Worm (Caenorhabditis elegans) whole organism, young adult: Measurements from ENCODE around the gene F19G12.11.

ENCODE experiments used
- B0019.2 ChIP-seq: fragments of 200-800 bp; sonication (Bioruptor generic); conservative IDR thresholded peaks from 2 replicates; pipeline ENCODE4 v1.3.6; 2022; ENCODE audit warnings: missing genetic modification reagents, missing genetic modification characterization, missing compliant biosample characterization
- B0261.1 ChIP-seq: sonication (generic microtip); optimal IDR thresholded peaks from 2 replicates; lab custom pipeline; 2016; ENCODE audit warnings: mild to moderate bottlenecking, missing genetic modification characterization, moderate library complexity, missing compliant biosample characterization
- B0336.3 ChIP-seq: fragments of 200-800 bp; sonication (Bioruptor generic); IDR thresholded peaks from 2 replicates; pipeline ENCODE4 v1.3.6; 2022; ENCODE audit warnings: missing genetic modification characterization, missing compliant biosample characterization
- F22D6.2 ChIP-seq: sonication (generic microtip); optimal IDR thresholded peaks from 2 replicates; lab custom pipeline; 2016; ENCODE audit warnings: mild to moderate bottlenecking, missing genetic modification characterization, missing compliant biosample characterization
- F23B12.7 ChIP-seq: sonication (generic microtip); optimal IDR thresholded peaks from 2 replicates; lab custom pipeline; 2017; ENCODE audit warnings: missing genetic modification characterization, mild to moderate bottlenecking, missing compliant biosample characterization, antibody characterized with exemption, moderate library complexity; ENCODE audit not compliant: insufficient read depth
- F37B4.10 ChIP-seq: fragments of 200-800 bp; sonication (Bioruptor generic); IDR thresholded peaks from 2 replicates; pipeline ENCODE4 v1.3.6; 2022; ENCODE audit warnings: missing genetic modification characterization, missing compliant biosample characterization
- F57A8.1 ChIP-seq: fragments of 200-800 bp; sonication (Bioruptor generic); optimal IDR thresholded peaks from 2 replicates; lab custom pipeline; 2018; ENCODE audit warnings: mild to moderate bottlenecking, missing genetic modification characterization, moderate library complexity, missing compliant biosample characterization
- K11D2.4 ChIP-seq: fragments of 200-800 bp; sonication (Bioruptor generic); IDR thresholded peaks from 2 replicates; pipeline ENCODE4 v1.3.6; 2022; ENCODE audit warnings: missing genetic modification reagents, missing genetic modification characterization, missing compliant biosample characterization
- T26A5.8 ChIP-seq: sonication (generic microtip); optimal IDR thresholded peaks from 2 replicates; lab custom pipeline; 2016; ENCODE audit warnings: missing genetic modification characterization, missing compliant biosample characterization
- Y53G8AR.9 ChIP-seq: fragments of 200-800 bp; sonication (Bioruptor generic); conservative IDR thresholded peaks from 2 replicates; pipeline ENCODE4 v1.3.6; 2022; ENCODE audit warnings: missing genetic modification reagents, missing genetic modification characterization, missing compliant biosample characterization
- Y56A3A.18 ChIP-seq: fragments of 200-800 bp; sonication (Bioruptor generic); IDR thresholded peaks from 2 replicates; pipeline ENCODE4 v1.3.6; 2022; ENCODE audit warnings: missing genetic modification reagents, missing genetic modification characterization, missing compliant biosample characterization
- Y79H2A.3 ChIP-seq: fragments of 200-800 bp; sonication (Bioruptor generic); conservative IDR thresholded peaks from 2 replicates; pipeline ENCODE4 v1.3.6; 2022; ENCODE audit warnings: missing genetic modification reagents, missing genetic modification characterization, missing compliant biosample characterization
- akir-1 ChIP-seq: fragments of 200-800 bp; sonication (Bioruptor generic); optimal IDR thresholded peaks from 2 replicates; lab custom pipeline; 2018; ENCODE audit warnings: mild to moderate bottlenecking, missing genetic modification characterization, moderate library complexity, missing compliant biosample characterization
- cebp-1 ChIP-seq, 2 experiments: fragments of 200-800 bp in 1 of 2; sonication (Bioruptor generic) in 1 of 2; sonication (generic microtip) in 1 of 2; IDR thresholded peaks in 1 of 2; optimal IDR thresholded peaks in 1 of 2; 2 replicates each; pipeline versions ENCODE4 v1.3.6 to Lab custom; 2017 to 2022; ENCODE audit warnings: missing compliant biosample characterization in 2 of 2, missing genetic modification characterization in 2 of 2, mild to moderate bottlenecking in 1 of 2, missing genetic modification reagents in 1 of 2, moderate library complexity in 1 of 2
- ceh-27 ChIP-seq: fragments of 200-800 bp; sonication (Bioruptor generic); optimal IDR thresholded peaks from 2 replicates; lab custom pipeline; 2018; ENCODE audit warnings: mild to moderate bottlenecking, missing genetic modification characterization, moderate library complexity, missing compliant biosample characterization
- ceh-58 ChIP-seq: fragments of 200-800 bp; sonication (Bioruptor generic); IDR thresholded peaks from 2 replicates; pipeline ENCODE4 v1.3.6; 2022; ENCODE audit warnings: missing genetic modification characterization, missing compliant biosample characterization
- die-1 ChIP-seq: sonication (generic microtip); optimal IDR thresholded peaks from 2 replicates; lab custom pipeline; 2016; ENCODE audit warnings: missing genotype, mild to moderate bottlenecking, missing genetic modification characterization, missing compliant biosample characterization
- dpl-1 ChIP-seq: fragments of 150-350 bp; optimal IDR thresholded peaks from 2 replicates; lab custom pipeline; 2014; ENCODE audit warnings: missing biosample characterization, missing genetic modification reagents, missing genetic modification characterization
- efl-1 ChIP-seq: fragments of 150-350 bp; optimal IDR thresholded peaks from 2 replicates; lab custom pipeline; 2014; ENCODE audit warnings: missing biosample characterization, missing genetic modification reagents, missing genetic modification characterization
- ets-4 ChIP-seq: fragments of 200-800 bp; sonication (Bioruptor generic); optimal IDR thresholded peaks from 2 replicates; lab custom pipeline; 2018; ENCODE audit warnings: mild to moderate bottlenecking, missing genetic modification characterization, missing compliant biosample characterization
- fkh-3 ChIP-seq: sonication (generic microtip); optimal IDR thresholded peaks from 2 replicates; lab custom pipeline; 2016; ENCODE audit warnings: mild to moderate bottlenecking, missing genetic modification characterization, missing compliant biosample characterization
- hlh-26 ChIP-seq: fragments of 200-800 bp; sonication (Bioruptor generic); conservative IDR thresholded peaks from 2 replicates; pipeline ENCODE4 v1.3.6; 2022; ENCODE audit warnings: missing genetic modification reagents, missing genetic modification characterization, missing compliant biosample characterization
- hsf-1 ChIP-seq: fragments of 200-800 bp; sonication (Bioruptor generic); IDR thresholded peaks from 2 replicates; pipeline ENCODE4 v1.3.6; 2022; ENCODE audit warnings: missing genetic modification reagents, missing genetic modification characterization, missing compliant biosample characterization
- let-607 ChIP-seq, 2 experiments: fragments of 200-800 bp in 1 of 2; sonication (Bioruptor generic) in 1 of 2; sonication (generic microtip) in 1 of 2; optimal IDR thresholded peaks; 2 replicates each; lab custom pipeline; 2016 to 2018; ENCODE audit warnings: mild to moderate bottlenecking in 2 of 2, missing compliant biosample characterization in 2 of 2, missing genetic modification characterization in 2 of 2, moderate library complexity in 2 of 2, missing genotype in 1 of 2
- lin-26 ChIP-seq: fragments of 200-800 bp; sonication (Bioruptor generic); IDR thresholded peaks from 2 replicates; pipeline ENCODE4 v1.3.6; 2022; ENCODE audit warnings: missing genetic modification reagents, missing genetic modification characterization, missing compliant biosample characterization
- lin-35 ChIP-seq, 3 experiments: fragments of 150-350 bp in 2 of 3; sonication (generic microtip) in 1 of 3; optimal IDR thresholded peaks; 2 replicates each; lab custom pipeline; 2014 to 2018; ENCODE audit warnings: missing biosample characterization in 3 of 3, missing genetic modification characterization in 3 of 3, missing genetic modification reagents in 3 of 3
- lin-54 ChIP-seq: fragments of 200-800 bp; sonication (Bioruptor generic); optimal IDR thresholded peaks from 2 replicates; lab custom pipeline; 2018; ENCODE audit warnings: mild to moderate bottlenecking, missing genetic modification characterization, missing compliant biosample characterization
- lsy-27 ChIP-seq: sonication (generic microtip); optimal IDR thresholded peaks from 2 replicates; lab custom pipeline; 2017; ENCODE audit warnings: missing genetic modification characterization, mild to moderate bottlenecking, missing compliant biosample characterization, antibody characterized with exemption, missing genotype, borderline replicate concordance; ENCODE audit not compliant: insufficient read depth
- madf-8 ChIP-seq: fragments of 200-800 bp; sonication (Bioruptor generic); conservative IDR thresholded peaks from 2 replicates; pipeline ENCODE4 v1.3.6; 2022; ENCODE audit warnings: missing genetic modification reagents, missing genetic modification characterization, missing compliant biosample characterization
- mcd-1 ChIP-seq: fragments of 200-800 bp; sonication (Bioruptor generic); IDR thresholded peaks from 2 replicates; pipeline ENCODE4 v1.3.6; 2022; ENCODE audit warnings: missing genetic modification reagents, missing genetic modification characterization, missing compliant biosample characterization
- nfya-2 ChIP-seq: fragments of 200-800 bp; sonication (Bioruptor generic); IDR thresholded peaks from 2 replicates; pipeline ENCODE4 v1.3.6; 2022; ENCODE audit warnings: missing genetic modification reagents, missing genetic modification characterization, missing compliant biosample characterization
- nhr-90 ChIP-seq: sonication (generic microtip); optimal IDR thresholded peaks from 2 replicates; lab custom pipeline; 2016; ENCODE audit warnings: missing genotype, mild to moderate bottlenecking, missing genetic modification characterization, missing compliant biosample characterization
- rcor-1 ChIP-seq: fragments of 200-800 bp; sonication (Bioruptor generic); IDR thresholded peaks from 2 replicates; pipeline ENCODE4 v1.3.6; 2022; ENCODE audit warnings: missing genetic modification reagents, missing genetic modification characterization, missing compliant biosample characterization
- repo-1 ChIP-seq: sonication (generic microtip); optimal IDR thresholded peaks from 2 replicates; lab custom pipeline; 2017; ENCODE audit warnings: mild to moderate bottlenecking, missing genetic modification characterization, missing compliant biosample characterization
- snpc-3.4 ChIP-seq: sonication (generic microtip); optimal IDR thresholded peaks from 2 replicates; lab custom pipeline; 2017; ENCODE audit warnings: missing genetic modification characterization, mild to moderate bottlenecking, missing compliant biosample characterization, antibody characterized with exemption, moderate library complexity, missing genotype, missing genetic modification reagents
- snpc-4 ChIP-seq, 5 experiments: fragments of 150-350 bp in 1 of 5; sonication (generic microtip) in 4 of 5; optimal IDR thresholded peaks; 2 replicates each; lab custom pipeline; 2014 to 2018; ENCODE audit warnings: missing genetic modification characterization in 5 of 5, missing biosample characterization in 3 of 5, antibody characterized with exemption in 2 of 5, mild to moderate bottlenecking in 2 of 5, missing compliant biosample characterization in 2 of 5, missing genotype in 2 of 5, moderate library complexity in 2 of 5, missing genetic modification reagents in 1 of 5
- tbp1 ChIP-seq: fragments of 200-800 bp; sonication (Bioruptor generic); optimal IDR thresholded peaks from 2 replicates; lab custom pipeline; 2018; ENCODE audit warnings: mild to moderate bottlenecking, missing genetic modification characterization, missing compliant biosample characterization
- unc-130 ChIP-seq: sonication (generic microtip); optimal IDR thresholded peaks from 2 replicates; lab custom pipeline; 2016; ENCODE audit warnings: missing genetic modification reagents, missing genetic modification characterization, missing compliant biosample characterization
- xnd-1 ChIP-seq: sonication (generic microtip); optimal IDR thresholded peaks from 2 replicates; lab custom pipeline; 2016; ENCODE audit warnings: missing genotype, missing genetic modification reagents, missing genetic modification characterization, missing compliant biosample characterization
- zfh-2 ChIP-seq: fragments of 200-800 bp; sonication (Bioruptor generic); conservative IDR thresholded peaks from 2 replicates; pipeline ENCODE4 v1.3.6; 2022; ENCODE audit warnings: missing genetic modification reagents, missing genetic modification characterization, missing compliant biosample characterization
- zim-3 ChIP-seq: sonication (generic microtip); optimal IDR thresholded peaks from 2 replicates; lab custom pipeline; 2017; ENCODE audit warnings: mild to moderate bottlenecking, missing genetic modification characterization, moderate library complexity, missing compliant biosample characterization
- ztf-22 ChIP-seq: fragments of 200-800 bp; sonication (Bioruptor generic); optimal IDR thresholded peaks from 2 replicates; lab custom pipeline; 2018; ENCODE audit warnings: mild to moderate bottlenecking, missing genetic modification characterization, moderate library complexity, missing compliant biosample characterization
- ztf-25 ChIP-seq: fragments of 200-800 bp; sonication (Bioruptor generic); IDR thresholded peaks from 2 replicates; pipeline ENCODE4 v1.3.6; 2022; ENCODE audit warnings: missing genetic modification reagents, missing genetic modification characterization, missing compliant biosample characterization
- ztf-26 ChIP-seq: sonication (generic microtip); optimal IDR thresholded peaks from 2 replicates; lab custom pipeline; 2017; ENCODE audit warnings: missing genetic modification characterization, missing compliant biosample characterization
- ztf-6 ChIP-seq: fragments of 200-800 bp; sonication (Bioruptor generic); IDR thresholded peaks from 2 replicates; pipeline ENCODE4 v1.3.6; 2022; ENCODE audit warnings: missing genetic modification reagents, missing genetic modification characterization, missing compliant biosample characterization

Gene F19G12.11

ce11 chrX:1426425-1426824, at the start of gene F19G12.11:
Gene F19G12.11, minus strand, starts transcription at chrX:1426525.
- TF ChIP-seq unc-130 (no peak), F22D6.2 (no peak), snpc-3.4 (tag; lab: Kevin White, UChicago) (no peak), B0019.2 (no peak), B0336.3 (GFP tag; lab: Robert Waterston, UW) (no peak), snpc-4 (GFP tag; optimal IDR thresholded peaks at IDR 0.05; lab: Kevin White, UChicago) (no peak), snpc-4 (tag; optimal IDR thresholded peaks at IDR 0.05; lab: Kevin White, UChicago) (no peak), lsy-27 (tag; lab: Kevin White, UChicago) (no peak), ztf-22 (GFP tag; lab: Kevin White, UChicago) (no peak), nhr-90 (tag; lab: Kevin White, UChicago) (no peak), ets-4 (no peak), akir-1 (GFP tag; lab: Kevin White, UChicago) (no peak), Y79H2A.3 (GFP tag; lab: Robert Waterston, UW) (no peak), xnd-1 (no peak), ceh-58 (GFP tag; lab: Robert Waterston, UW) (no peak)
- TF ChIP-seq, all 124 proteins: peak for 0

ce11 chrX:1476005-1476404, 49.7 kb upstream of the F19G12.11 start:
- TF ChIP-seq mcd-1 = no peak
- peak; percentile 51 for TF ChIP-seq efl-1 (GFP tag; lab: Kevin White, UChicago)
- TF ChIP-seq ztf-26 (tag; lab: Kevin White, UChicago) = no peak
- no peak for TF ChIP-seq F57A8.1
- no peak for TF ChIP-seq ztf-25 (GFP tag; lab: Robert Waterston, UW)
- TF ChIP-seq die-1 (tag; lab: Kevin White, UChicago) = no peak
- no peak for TF ChIP-seq nfya-2
- no peak for TF ChIP-seq dpl-1 (GFP tag; lab: Kevin White, UChicago)
- no peak for TF ChIP-seq ceh-27 (GFP tag; lab: Kevin White, UChicago)
- no peak for TF ChIP-seq T26A5.8 (tag; lab: Kevin White, UChicago)
- TF ChIP-seq madf-8 (GFP tag; lab: Robert Waterston, UW) = 0 out of 2 replicates have a peak, but pooled peaks have one; percentile 28
- TF ChIP-seq F23B12.7 (tag; lab: Kevin White, UChicago) = no peak
- peak; percentile 39; the same call in 1 of the 2 replicates for TF ChIP-seq zfh-2 (GFP tag; lab: Robert Waterston, UW)
- no peak for TF ChIP-seq K11D2.4 (GFP tag; lab: Robert Waterston, UW)
- no peak for TF ChIP-seq rcor-1 (GFP tag; lab: Robert Waterston, UW)
- TF ChIP-seq hlh-26 (GFP tag; lab: Robert Waterston, UW) = no peak
- no peak for TF ChIP-seq F37B4.10 (GFP tag; lab: Robert Waterston, UW)
- TF ChIP-seq lin-54 (GFP tag; lab: Kevin White, UChicago) = no peak
- TF ChIP-seq Y56A3A.18 (GFP tag; lab: Robert Waterston, UW) = no peak
- TF ChIP-seq B0261.1 (tag; lab: Kevin White, UChicago) = no peak
- no peak for TF ChIP-seq lin-35 (GFP tag; optimal IDR thresholded peaks at IDR 0.05; lab: Kevin White, UChicago)
- TF ChIP-seq zim-3 = no peak
- no peak for TF ChIP-seq fkh-3
- TF ChIP-seq repo-1 (tag; lab: Kevin White, UChicago) = no peak
- no peak for TF ChIP-seq cebp-1 (GFP tag; IDR thresholded peaks at IDR 0.05; lab: Robert Waterston, UW)
- TF ChIP-seq cebp-1 (tag; optimal IDR thresholded peaks at IDR 0.05; lab: Kevin White, UChicago) = peak; percentile 68
- no peak for TF ChIP-seq let-607 (tag; optimal IDR thresholded peaks at IDR 0.05; lab: Kevin White, UChicago)
- no peak for TF ChIP-seq hsf-1
- TF ChIP-seq ztf-6 (GFP tag; lab: Robert Waterston, UW) = no peak
- 0 out of 2 replicates have a peak, but pooled peaks have one; percentile 12 for TF ChIP-seq lin-26 (GFP tag; lab: Robert Waterston, UW)
- no peak for TF ChIP-seq Y53G8AR.9 (GFP tag; lab: Robert Waterston, UW)
- TF ChIP-seq tbp1 (GFP tag; lab: Kevin White, UChicago) = no peak
